Worm (Caenorhabditis elegans): ENCODE measurements around the gene rpl-20.

rpl-20 gene

DNA sequence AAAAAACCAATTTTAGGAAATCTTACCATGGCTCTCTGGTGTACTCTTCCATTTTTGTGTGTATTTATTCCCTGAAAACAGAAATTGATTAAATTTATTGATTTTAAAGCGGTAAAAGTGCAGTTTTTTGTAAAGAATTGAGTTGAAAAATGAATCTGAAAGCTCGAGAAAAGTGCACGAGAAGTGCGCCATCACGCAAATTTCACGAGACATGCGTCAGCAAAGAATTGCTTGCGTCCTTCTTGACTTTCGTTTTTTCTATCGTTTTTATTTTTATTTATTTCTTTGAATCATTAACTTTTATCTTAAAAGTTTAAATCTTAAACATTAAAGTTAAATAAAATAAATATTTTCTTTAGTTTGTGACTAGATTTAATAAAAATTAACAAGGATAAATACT is 4.2 kb downstream of the rpl-20 start, which contains the start of gene timm-17B.1 (continued):
- TF ChIP-seq B0019.2 (GFP tag; conservative IDR thresholded peaks at IDR 0.05) (no peak), C17E4.6 (GFP tag; IDR thresholded peaks at IDR 0.05) (no peak), lin-54 (GFP tag; optimal IDR thresholded peaks at IDR 0.05) (peak; percentile 67), sptf-2 (GFP tag; optimal IDR thresholded peaks at IDR 0.05) (no peak), B0336.3 (GFP tag; IDR thresholded peaks at IDR 0.05) (0 out of 2 replicates have a peak, but pooled peaks have one; percentile 50), let-607 (tag; optimal IDR thresholded peaks at IDR 0.05) (peak in 1 of 2 experiments; percentile 14), madf-3 (GFP tag; IDR thresholded peaks at IDR 0.05) (no peak), lsl-1 (GFP tag; optimal IDR thresholded peaks at IDR 0.05) (peak; percentile 54), ztf-22 (GFP tag; optimal IDR thresholded peaks at IDR 0.05) (no peak), Y53F4B.3 (GFP tag; IDR thresholded peaks at IDR 0.05) (no peak), hmg-1.2 (GFP tag; IDR thresholded peaks at IDR 0.05) (peak; percentile 41), akir-1 (GFP tag; optimal IDR thresholded peaks at IDR 0.05) (no peak), repo-1 (tag; optimal IDR thresholded peaks at IDR 0.05) (no peak), F52B5.7 (tag; optimal IDR thresholded peaks at IDR 0.05) (no peak), Y56A3A.18 (GFP tag; IDR thresholded peaks at IDR 0.05) (peak; percentile 29; the same call in 1 of the 2 replicates), ceh-40 (GFP tag; IDR thresholded peaks at IDR 0.05) (no peak), unc-62 (GFP tag; optimal IDR thresholded peaks at IDR 0.05) (no peak), nhr-179 (tag; optimal IDR thresholded peaks at IDR 0.05) (no peak), madf-6 (GFP tag; IDR thresholded peaks at IDR 0.05) (peak; percentile 30; the same call in 1 of the 2 replicates), atf-7 (tag; optimal IDR thresholded peaks at IDR 0.05) (no peak), bed-1 (GFP tag; IDR thresholded peaks at IDR 0.05) (no peak), him-1 (tag; optimal IDR thresholded peaks at IDR 0.05) (peak; percentile 51), ceh-79 (tag; optimal IDR thresholded peaks at IDR 0.05) (no peak), pha-4 (tag; optimal IDR thresholded peaks at IDR 0.05) (no peak), T07F8.4 (tag; optimal IDR thresholded peaks at IDR 0.05) (no peak), xnd-1 (tag; optimal IDR thresholded peaks at IDR 0.05) (peak; percentile 51), mel-28 (tag; optimal IDR thresholded peaks at IDR 0.05; ENCODE audit: borderline replicate concordance) (no peak), nfya-1 (tag; optimal IDR thresholded peaks at IDR 0.05; ENCODE audit: borderline replicate concordance, insufficient read depth) (no peak), dpff-1 (tag; optimal IDR thresholded peaks at IDR 0.05) (no peak), B0035.1 (tag; optimal IDR thresholded peaks at IDR 0.05) (no peak), aptf-3 (GFP tag; IDR thresholded peaks at IDR 0.05) (no peak), nfya-2 (GFP tag; IDR thresholded peaks at IDR 0.05) (no peak), D2030.7 (GFP tag; IDR thresholded peaks at IDR 0.05) (no peak), mes-4 (tag; optimal IDR thresholded peaks at IDR 0.05) (no peak), zfh-2 (GFP tag; conservative IDR thresholded peaks at IDR 0.05) (no peak), lir-1 (GFP tag; conservative IDR thresholded peaks at IDR 0.05) (no peak), unc-130 (GFP tag; optimal IDR thresholded peaks at IDR 0.05) (no peak), pbrm-1 (GFP tag; IDR thresholded peaks at IDR 0.05) (peak; percentile 58; the same call in 1 of the 2 replicates), ets-4 (GFP tag; optimal IDR thresholded peaks at IDR 0.05) (no peak), Y79H2A.3 (GFP tag; conservative IDR thresholded peaks at IDR 0.05) (no peak), mxl-1 (tag; optimal IDR thresholded peaks at IDR 0.05) (no peak), hsf-1 (GFP tag; IDR thresholded peaks at IDR 0.05) (no peak), attf-3 (GFP tag; conservative IDR thresholded peaks at IDR 0.05) (no peak), Y67H2A.10 (GFP tag; conservative IDR thresholded peaks at IDR 0.05) (no peak), athp-1 (tag; optimal IDR thresholded peaks at IDR 0.05) (no peak), madf-10 (tag; optimal IDR thresholded peaks at IDR 0.05) (no peak), ceh-27 (GFP tag; optimal IDR thresholded peaks at IDR 0.05) (no peak), efl-1 (GFP tag; optimal IDR thresholded peaks at IDR 0.05) (no peak), egl-44 (GFP tag; IDR thresholded peaks at IDR 0.05) (no peak)
